Worm (Caenorhabditis elegans): Measurements from ENCODE around the gene R12B2.7.

Gene R12B2.7

ce11 chrIII:5769726-5770235, 45.1 kb upstream of the R12B2.7 start, which contains the start of gene cutl-23 (continued):
- no peak for TF ChIP-seq zip-11 (GFP tag; IDR thresholded peaks at IDR 0.05)
- TF ChIP-seq rbr-2 (tag; optimal IDR thresholded peaks at IDR 0.05), result peak; percentile 50
- no peak for TF ChIP-seq lin-13 (GFP tag; optimal IDR thresholded peaks at IDR 0.05)
- no peak for TF ChIP-seq F37D6.2 (tag; optimal IDR thresholded peaks at IDR 0.05)
- no peak for TF ChIP-seq nhr-11 (tag; optimal IDR thresholded peaks at IDR 0.05)
- TF ChIP-seq ctbp-1 (GFP tag; IDR thresholded peaks at IDR 0.05), result peak; percentile 72
- no peak for TF ChIP-seq nhr-10 (tag; optimal IDR thresholded peaks at IDR 0.05)
- TF ChIP-seq duxl-1 (tag; optimal IDR thresholded peaks at IDR 0.05; ENCODE audit: poor library complexity), result no peak
- TF ChIP-seq R02D3.7 (tag; optimal IDR thresholded peaks at IDR 0.05), result no peak
- no peak for TF ChIP-seq ceh-32 (tag; optimal IDR thresholded peaks at IDR 0.05; ENCODE audit: poor library complexity)
- TF ChIP-seq pqm-1 (tag; optimal IDR thresholded peaks at IDR 0.05), result no peak
- TF ChIP-seq F44E2.7 (GFP tag; IDR thresholded peaks at IDR 0.05), result peak; percentile 59; the same call in 1 of the 2 replicates
- TF ChIP-seq attf-4 (tag; optimal IDR thresholded peaks at IDR 0.05), result no peak
- TF ChIP-seq daf-12 (tag; optimal IDR thresholded peaks at IDR 0.05), result no peak
- TF ChIP-seq lin-15B (tag; optimal IDR thresholded peaks at IDR 0.05), result no peak
- no peak for TF ChIP-seq spr-1 (tag; optimal IDR thresholded peaks at IDR 0.05)
- no peak for TF ChIP-seq nhr-76 (tag; optimal IDR thresholded peaks at IDR 0.05)
- peak; percentile 68 for TF ChIP-seq madf-9 (GFP tag; conservative IDR thresholded peaks at IDR 0.05)

DNA sequence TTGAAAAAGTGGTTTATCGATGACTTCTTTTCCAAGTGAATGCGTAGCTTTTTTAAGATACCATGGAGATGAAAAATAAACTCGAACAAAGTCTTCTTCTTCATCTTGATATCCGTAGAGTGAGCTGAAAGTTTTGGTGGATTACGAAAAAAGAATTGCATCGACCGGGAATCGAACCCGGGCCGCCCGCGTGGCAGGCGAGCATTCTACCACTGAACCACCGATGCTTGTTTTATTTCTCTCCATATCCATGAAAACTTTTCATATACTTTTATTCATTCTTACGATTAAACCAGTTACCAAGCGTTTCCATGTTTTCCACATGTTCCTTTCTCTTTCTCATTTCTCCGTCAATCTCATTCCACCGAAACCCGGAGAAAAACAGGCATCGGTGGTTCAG, 32.8 kb upstream of the R12B2.7 start:
- no peak for TF ChIP-seq saeg-2 (GFP tag; IDR thresholded peaks at IDR 0.05)
- TF ChIP-seq D1046.2 (GFP tag; IDR thresholded peaks at IDR 0.05), result 0 out of 2 replicates have a peak, but pooled peaks have one; percentile 15
- TF ChIP-seq madf-5 (GFP tag; IDR thresholded peaks at IDR 0.05), result peak in 1 of 2 experiments; percentile 76; a peak in 1 of 4 replicates
- TF ChIP-seq mdt-29 (GFP tag; IDR thresholded peaks at IDR 0.05), result peak; percentile 26; the same call in 1 of the 2 replicates
- TF ChIP-seq unc-39 (tag; optimal IDR thresholded peaks at IDR 0.05), result no peak
- peak; percentile 78 for TF ChIP-seq arid-1 (GFP tag; conservative IDR thresholded peaks at IDR 0.05)
- TF ChIP-seq vab-7 (GFP tag; IDR thresholded peaks at IDR 0.05), result peak; percentile 65; the same call in 1 of the 2 replicates
- 0 out of 2 replicates have a peak, but pooled peaks have one; percentile 69 for TF ChIP-seq F26F4.8 (GFP tag; conservative IDR thresholded peaks at IDR 0.05)
- peak; percentile 88 for TF ChIP-seq Y48G9A.11 (GFP tag; IDR thresholded peaks at IDR 0.05)
- TF ChIP-seq egl-43 (GFP tag; IDR thresholded peaks at IDR 0.05), result peak; percentile 72; the same call in 1 of the 2 replicates
- TF ChIP-seq F49E8.2 (tag; optimal IDR thresholded peaks at IDR 0.05; ENCODE audit: borderline replicate concordance), result no peak
- no peak for TF ChIP-seq mep-1 (tag; optimal IDR thresholded peaks at IDR 0.05)
- peak; percentile 74 for TF ChIP-seq lim-7 (GFP tag; IDR thresholded peaks at IDR 0.05)

DNA sequence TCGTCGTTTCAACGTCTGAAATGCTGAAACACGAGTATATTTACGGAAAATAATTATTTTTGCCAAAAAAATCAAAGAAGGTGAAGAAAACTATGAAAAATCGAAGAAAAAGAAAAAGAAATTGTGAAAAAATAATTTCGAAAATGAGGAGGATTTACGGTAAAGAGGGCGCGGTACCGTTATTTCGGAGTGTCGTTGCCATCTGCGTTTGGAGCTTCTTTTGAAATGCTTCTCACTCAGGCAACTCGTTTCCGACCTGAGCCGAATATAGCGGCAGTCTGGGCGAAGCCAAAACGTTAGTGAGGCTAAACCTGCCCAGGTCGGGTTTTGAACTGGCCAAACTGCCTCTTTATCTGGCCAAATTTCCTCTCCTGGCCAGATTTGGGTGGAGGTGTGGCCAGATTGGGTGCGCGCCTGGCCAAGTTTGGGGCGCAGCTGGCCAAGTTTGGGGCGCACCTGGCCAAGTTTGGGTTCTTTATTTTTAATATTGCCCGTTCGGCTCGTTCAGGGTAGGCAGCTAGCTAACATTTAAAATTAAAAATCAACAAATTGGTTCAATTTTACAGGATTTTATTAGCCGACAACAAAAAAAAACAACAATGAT, 30.9 kb upstream of the R12B2.7 start:
- TF ChIP-seq ceh-44 (GFP tag; IDR thresholded peaks at IDR 0.05) (0 out of 2 replicates have a peak, but pooled peaks have one; percentile 36), vab-7 (GFP tag; IDR thresholded peaks at IDR 0.05) (peak; percentile 56), set-16 (GFP tag; IDR thresholded peaks at IDR 0.05) (peak; percentile 65), egl-43 (GFP tag; IDR thresholded peaks at IDR 0.05) (peak; percentile 46; the same call in 1 of the 2 replicates), Y48G9A.11 (GFP tag; IDR thresholded peaks at IDR 0.05) (peak; percentile 97)

- TF ChIP-seq daf-19 (GFP tag; conservative IDR thresholded peaks at IDR 0.05) (no peak), jun-1 (tag; optimal IDR thresholded peaks at IDR 0.05) (peak; percentile 26), mes-2 (tag; optimal IDR thresholded peaks at IDR 0.05; ENCODE audit: poor library complexity, severe bottlenecking) (peak; percentile 84), Y5F2A.4 (GFP tag; optimal IDR thresholded peaks at IDR 0.05) (no peak), zfp-3 (GFP tag; conservative IDR thresholded peaks at IDR 0.05) (no peak; the same call in 1 of the 2 replicates), nhr-48 (tag; optimal IDR thresholded peaks at IDR 0.05) (peak; percentile 33), mdt-29 (GFP tag; IDR thresholded peaks at IDR 0.05) (peak; percentile 22; the same call in 1 of the 2 replicates), F49E8.2 (tag; optimal IDR thresholded peaks at IDR 0.05; ENCODE audit: borderline replicate concordance) (no peak), lin-13 (GFP tag; optimal IDR thresholded peaks at IDR 0.05) (peak; percentile 56), hlh-30 (tag; optimal IDR thresholded peaks at IDR 0.05; ENCODE audit: insufficient read depth) (peak; percentile 7), aha-1 (tag) (peak; percentile 98), set-16 (GFP tag; IDR thresholded peaks at IDR 0.05) (peak; percentile 33; the same call in 1 of the 2 replicates), zip-2 (tag; optimal IDR thresholded peaks at IDR 0.05) (no peak), dve-1 (tag; optimal IDR thresholded peaks at IDR 0.05; ENCODE audit: insufficient read depth) (peak; percentile 73), nhr-11 (tag; optimal IDR thresholded peaks at IDR 0.05) (peak; percentile 18), nhr-28 (tag; optimal IDR thresholded peaks at IDR 0.05) (peak; percentile 15)
Measured at ce11 chrIII:5785273-5785929, 29.4 kb upstream of the R12B2.7 start, which contains the start of gene Y37B11A.3. Gene Y37B11A.3, minus strand, starts transcription at chrIII:5785323.

Measured in whole organism, L4 larva.